Fruit fly (Drosophila melanogaster) whole organism, pupa: ENCODE data around the gene Dph1.

Experiments used
- CG10348 ChIP-seq: fragments of 200-800 bp; sonication (Bioruptor generic); IDR thresholded peaks from 2 replicates; pipeline ENCODE4 v1.3.6; 2022; ENCODE audit warnings: missing biosample characterization, missing genetic modification characterization
- CG12605 ChIP-seq: fragments of 200-800 bp; sonication (Bioruptor generic); IDR thresholded peaks from 2 replicates; pipeline ENCODE4 v1.3.6; 2022; ENCODE audit warnings: missing biosample characterization, missing genetic modification characterization
- CG13204 ChIP-seq: fragments of 200-800 bp; sonication (Bioruptor generic); optimal IDR thresholded peaks from 2 replicates; lab custom pipeline; 2018; ENCODE audit warnings: missing biosample characterization, mild to moderate bottlenecking, missing genetic modification characterization, moderate library complexity
- CG14655 ChIP-seq: fragments of 200-800 bp; sonication (Bioruptor generic); optimal IDR thresholded peaks from 3 replicates; lab custom pipeline; 2017; ENCODE audit warnings: mild to moderate bottlenecking, missing biosample characterization, missing genetic modification reagents, missing genetic modification characterization
- CG15710 ChIP-seq: fragments of 200-800 bp; sonication (Bioruptor generic); optimal IDR thresholded peaks from 2 replicates; lab custom pipeline; 2018; ENCODE audit warnings: missing biosample characterization, mild to moderate bottlenecking, missing genetic modification characterization, moderate library complexity
- CG17806 ChIP-seq: fragments of 200-800 bp; sonication (Bioruptor generic); optimal IDR thresholded peaks from 2 replicates; lab custom pipeline; 2018; ENCODE audit warnings: missing biosample characterization, mild to moderate bottlenecking, missing genetic modification characterization, moderate library complexity
- CG32121 ChIP-seq: fragments of 200-800 bp; sonication (Bioruptor generic); IDR thresholded peaks from 2 replicates; pipeline ENCODE4 v1.3.6; 2022; ENCODE audit warnings: missing biosample characterization, missing genetic modification characterization
- CG34367 ChIP-seq: fragments of 200-800 bp; sonication (Bioruptor generic); optimal IDR thresholded peaks from 2 replicates; lab custom pipeline; 2018; ENCODE audit warnings: missing biosample characterization, mild to moderate bottlenecking, missing genetic modification characterization
- CG4496 ChIP-seq: fragments of 200-800 bp; sonication (Bioruptor generic); IDR thresholded peaks from 3 replicates; pipeline ENCODE4 v1.3.6; 2022; ENCODE audit warnings: missing biosample characterization, missing genetic modification characterization
- CG8159 ChIP-seq: fragments of 200-800 bp; sonication (Bioruptor generic); optimal IDR thresholded peaks from 3 replicates; lab custom pipeline; 2018; ENCODE audit warnings: missing biosample characterization, mild to moderate bottlenecking, missing genetic modification characterization, moderate library complexity
- CG8301 ChIP-seq: fragments of 200-800 bp; sonication (Bioruptor generic); optimal IDR thresholded peaks from 2 replicates; lab custom pipeline; 2018; ENCODE audit warnings: missing biosample characterization, mild to moderate bottlenecking, missing genetic modification characterization
- CG9948 ChIP-seq: fragments of 200-800 bp; sonication (Bioruptor generic); optimal IDR thresholded peaks from 2 replicates; lab custom pipeline; 2018; ENCODE audit warnings: missing biosample characterization, mild to moderate bottlenecking, missing genetic modification characterization, moderate library complexity
- D1 ChIP-seq: fragments of 200-800 bp; sonication (Bioruptor generic); optimal IDR thresholded peaks from 2 replicates; lab custom pipeline; 2018; ENCODE audit warnings: missing biosample characterization, mild to moderate bottlenecking, missing genetic modification characterization, moderate library complexity
- EcR ChIP-seq: fragments of 200-800 bp; sonication (Bioruptor generic); optimal IDR thresholded peaks from 3 replicates; lab custom pipeline; 2019; ENCODE audit warnings: missing biosample characterization, missing genetic modification characterization, mild to moderate bottlenecking, moderate library complexity, missing genetic modification reagents
- Ets98B ChIP-seq: fragments of 200-800 bp; sonication (Bioruptor generic); IDR thresholded peaks from 2 replicates; pipeline ENCODE4 v1.3.6; 2022; ENCODE audit warnings: missing biosample characterization, missing genetic modification characterization
- Pif1A ChIP-seq: fragments of 200-800 bp; sonication (Bioruptor generic); optimal IDR thresholded peaks from 3 replicates; lab custom pipeline; 2016; ENCODE audit warnings: missing biosample characterization, missing genetic modification characterization
- Pif1B ChIP-seq: fragments of 200-800 bp; sonication (Bioruptor generic); optimal IDR thresholded peaks from 3 replicates; lab custom pipeline; 2016; ENCODE audit warnings: missing biosample characterization, missing genetic modification characterization
- Snoo ChIP-seq: fragments of 200-800 bp; sonication (Bioruptor generic); optimal IDR thresholded peaks from 3 replicates; lab custom pipeline; 2017; ENCODE audit warnings: missing biosample characterization, mild to moderate bottlenecking, missing genetic modification characterization, inconsistent platforms
- fd96Ca ChIP-seq: fragments of 200-800 bp; sonication (Bioruptor generic); IDR thresholded peaks from 3 replicates; pipeline ENCODE4 v1.3.6; 2022; ENCODE audit warnings: missing biosample characterization, missing genetic modification characterization
- gl ChIP-seq: fragments of 200-800 bp; sonication (Bioruptor generic); optimal IDR thresholded peaks from 2 replicates; lab custom pipeline; 2018; ENCODE audit warnings: missing biosample characterization, mild to moderate bottlenecking, missing genetic modification characterization
- rn ChIP-seq: fragments of 200-800 bp; sonication (Bioruptor generic); IDR thresholded peaks from 2 replicates; pipeline ENCODE4 v1.3.6; 2022; ENCODE audit warnings: missing biosample characterization, missing genetic modification characterization

Gene Dph1

dm6 chr3L:11683819-11684521, 12.8 kb downstream of the Dph1 start, which contains the start of gene Sugb:
Gene Sugb, plus strand, starts transcription at chr3L:11683980.
- TF ChIP-seq CG15710 (peak; percentile 56), CG14655 (GFP tag; lab: Kevin White, UChicago) (no peak), CG34367 (tag; lab: Kevin White, UChicago) (peak; percentile 57), CG17806 (tag; lab: Kevin White, UChicago) (peak; percentile 30), Ets98B (peak; percentile 82), Pif1B (GFP tag; lab: Kevin White, UChicago) (peak; percentile 60), CG12605 (GFP tag; lab: Robert Waterston, UW) (peak; percentile 74), CG9948 (no peak), EcR (GFP tag; lab: Kevin White, UChicago) (peak; percentile 16), CG4496 (peak; percentile 81), Pif1A (peak; percentile 82), fd96Ca (GFP tag; lab: Robert Waterston, UW) (no peak; the same call in 1 of the 3 replicates), CG10348 (GFP tag; lab: Robert Waterston, UW) (no peak), D1 (tag; lab: Kevin White, UChicago) (peak; percentile 16), CG32121 (peak; percentile 81), CG8301 (tag; lab: Kevin White, UChicago) (no peak), Snoo (tag; lab: Kevin White, UChicago) (peak; percentile 51)
- TF ChIP-seq, all 21 proteins: peak for 12

- peak; percentile 21 for TF ChIP-seq D1 (tag; lab: Kevin White, UChicago)
- no peak for TF ChIP-seq CG17806 (tag; lab: Kevin White, UChicago)
- no peak for TF ChIP-seq CG8159 (tag; lab: Kevin White, UChicago)
- TF ChIP-seq, all 21 proteins: peak for 1
Measured at dm6 chr3L:11681794-11682193, 15.0 kb downstream of the Dph1 start, which contains the start of gene TfIIEalpha. Gene TfIIEalpha, plus strand, starts transcription at chr3L:11682038.

- TF ChIP-seq CG8159 (tag; lab: Kevin White, UChicago), result no peak
- peak; percentile 74; the same call in 2 of the 3 replicates for TF ChIP-seq fd96Ca (GFP tag; lab: Robert Waterston, UW)
- TF ChIP-seq Pif1B (GFP tag; lab: Kevin White, UChicago), result no peak
- peak; percentile 42; the same call in 1 of the 2 replicates for TF ChIP-seq rn (GFP tag; lab: Robert Waterston, UW)
- TF ChIP-seq EcR (GFP tag; lab: Kevin White, UChicago), result no peak
- no peak for TF ChIP-seq CG10348 (GFP tag; lab: Robert Waterston, UW)
- TF ChIP-seq CG12605 (GFP tag; lab: Robert Waterston, UW), result no peak
- peak; percentile 1 for TF ChIP-seq CG8301 (tag; lab: Kevin White, UChicago)
- TF ChIP-seq D1 (tag; lab: Kevin White, UChicago), result no peak
- no peak for TF ChIP-seq CG17806 (tag; lab: Kevin White, UChicago)
- TF ChIP-seq Snoo (tag; lab: Kevin White, UChicago), result no peak
- no peak for TF ChIP-seq CG13204 (GFP tag; lab: Kevin White, UChicago)
- peak; percentile 79 for TF ChIP-seq Ets98B
- peak; percentile 44 for TF ChIP-seq Pif1A
- TF ChIP-seq CG4496, result peak; percentile 76
- no peak for TF ChIP-seq CG9948
- TF ChIP-seq CG34367 (tag; lab: Kevin White, UChicago), result no peak
- TF ChIP-seq gl, result no peak
- peak; percentile 72 for TF ChIP-seq CG32121
- TF ChIP-seq CG14655 (GFP tag; lab: Kevin White, UChicago), result peak; percentile 38
- no peak for TF ChIP-seq CG15710
Measured at dm6 chr3L:11680298-11680697, 16.5 kb downstream of the Dph1 start, which contains the start of gene CG32085. Gene CG32085, minus strand, starts transcription at chr3L:11680344.

dm6 chr3L:11678313-11678817, 18.4 kb downstream of the Dph1 start:
- no peak for TF ChIP-seq EcR (GFP tag; lab: Kevin White, UChicago)
- TF ChIP-seq CG17806 (tag; lab: Kevin White, UChicago), result no peak
- no peak for TF ChIP-seq CG10348 (GFP tag; lab: Robert Waterston, UW)
- no peak for TF ChIP-seq CG13204 (GFP tag; lab: Kevin White, UChicago)
- TF ChIP-seq rn (GFP tag; lab: Robert Waterston, UW), result no peak
- TF ChIP-seq CG34367 (tag; lab: Kevin White, UChicago), result no peak
- TF ChIP-seq Pif1B (GFP tag; lab: Kevin White, UChicago), result no peak
- no peak for TF ChIP-seq CG14655 (GFP tag; lab: Kevin White, UChicago)
- TF ChIP-seq Ets98B, result no peak
- TF ChIP-seq Snoo (tag; lab: Kevin White, UChicago), result no peak
- TF ChIP-seq CG8301 (tag; lab: Kevin White, UChicago), result no peak
- TF ChIP-seq CG8159 (tag; lab: Kevin White, UChicago), result no peak
- no peak for TF ChIP-seq gl
- no peak for TF ChIP-seq CG4496
- no peak for TF ChIP-seq CG12605 (GFP tag; lab: Robert Waterston, UW)
- TF ChIP-seq CG15710, result no peak

dm6 chr3L:11656189-11656588, 40.6 kb downstream of the Dph1 start:
- TF ChIP-seq CG4496 (peak; percentile 93), CG17806 (tag; lab: Kevin White, UChicago) (peak; percentile 51), rn (GFP tag; lab: Robert Waterston, UW) (peak; percentile 38; the same call in 1 of the 2 replicates), CG32121 (peak; percentile 82), Ets98B (peak; percentile 92), Pif1B (GFP tag; lab: Kevin White, UChicago) (peak; percentile 7), Snoo (tag; lab: Kevin White, UChicago) (no peak), gl (no peak), CG10348 (GFP tag; lab: Robert Waterston, UW) (peak; percentile 85; the same call in 1 of the 2 replicates), CG8301 (tag; lab: Kevin White, UChicago) (peak; percentile 63), CG9948 (no peak), CG14655 (GFP tag; lab: Kevin White, UChicago) (peak; percentile 82), fd96Ca (GFP tag; lab: Robert Waterston, UW) (peak; percentile 91), CG15710 (peak; percentile 54), CG12605 (GFP tag; lab: Robert Waterston, UW) (no peak; the same call in 1 of the 2 replicates), Pif1A (peak; percentile 50), CG8159 (tag; lab: Kevin White, UChicago) (peak; percentile 59), D1 (tag; lab: Kevin White, UChicago) (no peak), CG34367 (tag; lab: Kevin White, UChicago) (peak; percentile 37)
